Fruit fly (Drosophila melanogaster): ENCODE data around the gene CG33189.

The CG33189 gene

DNA sequence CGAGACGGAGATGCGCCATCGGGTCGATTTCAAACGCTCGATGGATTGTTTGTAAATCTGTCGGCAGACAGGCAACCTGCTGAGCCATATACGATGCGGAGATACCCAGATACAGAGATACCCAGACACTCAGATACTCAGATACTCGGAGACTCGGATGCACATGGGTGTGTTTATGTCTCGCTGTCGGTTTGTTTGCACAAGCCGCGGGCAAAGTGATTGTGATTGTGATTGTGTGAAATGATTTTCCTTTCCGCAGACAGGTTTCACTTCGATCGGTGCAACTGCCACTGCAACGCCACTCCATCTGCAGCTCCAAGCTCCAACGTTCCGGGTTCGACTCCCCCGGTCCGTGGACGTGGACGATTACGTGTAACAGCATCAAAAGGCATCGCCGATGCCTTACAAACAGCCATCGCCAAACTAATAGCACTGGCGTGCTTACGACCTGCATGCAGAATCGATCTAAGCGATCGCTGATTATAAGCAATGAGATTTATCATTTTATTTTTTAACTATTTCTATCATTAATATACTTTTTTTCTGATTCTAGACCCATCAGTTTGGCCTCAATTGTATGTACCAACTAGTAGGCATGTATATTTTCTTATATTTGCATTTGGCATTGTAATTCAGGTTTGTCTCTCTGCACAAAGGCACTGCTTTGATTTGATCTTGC is 8.3 kb upstream of the CG33189 start (continued):
- no peak for TF ChIP-seq CG31388 (GFP tag; optimal IDR thresholded peaks at IDR 0.05)
- TF ChIP-seq chn (GFP tag; optimal IDR thresholded peaks at IDR 0.05) = no peak
- peak; percentile 14 for TF ChIP-seq CG14710 (tag; optimal IDR thresholded peaks at IDR 0.05)
- no peak for TF ChIP-seq pan (optimal IDR thresholded peaks at IDR 0.05)
- TF ChIP-seq pan (GFP tag; optimal IDR thresholded peaks at IDR 0.05 in 1 of 2, IDR thresholded peaks at IDR 0.05 in 1 of 2) = peak in 1 of 2 experiments; percentile 88
- TF ChIP-seq CG12659 (GFP tag; optimal IDR thresholded peaks at IDR 0.05) = no peak
- TF ChIP-seq Hr3 (GFP tag; optimal IDR thresholded peaks at IDR 0.05) = peak; percentile 34
- peak; percentile 62 for TF ChIP-seq Xrp1 (GFP tag; IDR thresholded peaks at IDR 0.05)
- TF ChIP-seq Fer3 (tag; optimal IDR thresholded peaks at IDR 0.05) = no peak
- no peak for TF ChIP-seq Dad (GFP tag; optimal IDR thresholded peaks at IDR 0.05)
- TF ChIP-seq CG13123 (GFP tag; optimal IDR thresholded peaks at IDR 0.05) = no peak
- TF ChIP-seq oc (tag; optimal IDR thresholded peaks at IDR 0.05) = no peak
- TF ChIP-seq CG12071 (GFP tag; optimal IDR thresholded peaks at IDR 0.05) = no peak
- TF ChIP-seq Six4 (GFP tag; optimal IDR thresholded peaks at IDR 0.05) = peak; percentile 31
- no peak for TF ChIP-seq CG12155 (GFP tag; optimal IDR thresholded peaks at IDR 0.05)
- TF ChIP-seq slou (GFP tag; optimal IDR thresholded peaks at IDR 0.05) = no peak
- TF ChIP-seq GATAe (GFP tag; conservative IDR thresholded peaks at IDR 0.05) = no peak
- peak; percentile 58 for TF ChIP-seq CG6254 (GFP tag; optimal IDR thresholded peaks at IDR 0.05)
- TF ChIP-seq CG10565 (GFP tag; optimal IDR thresholded peaks at IDR 0.05) = no peak
- no peak for TF ChIP-seq CG30431 (GFP tag; optimal IDR thresholded peaks at IDR 0.05)
- no peak for TF ChIP-seq C15 (GFP tag; IDR thresholded peaks at IDR 0.05)
- peak; percentile 47; the same call in 1 of the 2 replicates for TF ChIP-seq peb (GFP tag; IDR thresholded peaks at IDR 0.05)
- TF ChIP-seq ham (GFP tag; IDR thresholded peaks at IDR 0.05) = no peak
- TF ChIP-seq CG7372 (GFP tag; IDR thresholded peaks at IDR 0.05) = no peak
- peak; percentile 69 for TF ChIP-seq CG18262 (tag; optimal IDR thresholded peaks at IDR 0.05)
- TF ChIP-seq dm (GFP tag; optimal IDR thresholded peaks at IDR 0.05) = no peak
- TF ChIP-seq Meics (GFP tag; optimal IDR thresholded peaks at IDR 0.05) = no peak
- TF ChIP-seq CG2875 (GFP tag; optimal IDR thresholded peaks at IDR 0.05) = no peak
- TF ChIP-seq CG8765 (GFP tag; IDR thresholded peaks at IDR 0.05) = no peak
- TF ChIP-seq Atf-2 (GFP tag; optimal IDR thresholded peaks at IDR 0.05) = no peak
- peak; percentile 81 for TF ChIP-seq dmrt99B (tag; optimal IDR thresholded peaks at IDR 0.05)
- peak; percentile 59; the same call in 1 of the 3 replicates for TF ChIP-seq H15 (GFP tag; IDR thresholded peaks at IDR 0.05)
- TF ChIP-seq CG12769 (tag; optimal IDR thresholded peaks at IDR 0.05) = no peak
- TF ChIP-seq CG10979 (tag; optimal IDR thresholded peaks at IDR 0.05) = peak; percentile 53
- no peak for TF ChIP-seq Oaz (GFP tag; IDR thresholded peaks at IDR 0.05)
- no peak for TF ChIP-seq CTCF (GFP tag; optimal IDR thresholded peaks at IDR 0.05)
- no peak for TF ChIP-seq Gsc (GFP tag; IDR thresholded peaks at IDR 0.05)
- no peak for TF ChIP-seq jumu (GFP tag; optimal IDR thresholded peaks at IDR 0.05)
- no peak for TF ChIP-seq lbe (GFP tag; optimal IDR thresholded peaks at IDR 0.05)
- TF ChIP-seq hb (GFP tag; IDR thresholded peaks at IDR 0.05; ENCODE audit: partially characterized antibody) = no peak
- TF ChIP-seq CoRest (tag; optimal IDR thresholded peaks at IDR 0.05) = peak; percentile 21
- TF ChIP-seq E2f2 (GFP tag; IDR thresholded peaks at IDR 0.05) = 0 out of 2 replicates have a peak, but pooled peaks have one; percentile 20
- peak; percentile 62; the same call in 1 of the 3 replicates for TF ChIP-seq Mrtf (GFP tag; IDR thresholded peaks at IDR 0.05)
- no peak for TF ChIP-seq YL-1 (GFP tag; optimal IDR thresholded peaks at IDR 0.05)
- no peak for TF ChIP-seq hkb (optimal IDR thresholded peaks at IDR 0.05)
- peak; percentile 79 for TF ChIP-seq hkb (GFP tag; IDR thresholded peaks at IDR 0.05)
- TF ChIP-seq Fer2 (tag; optimal IDR thresholded peaks at IDR 0.05) = no peak
- no peak for TF ChIP-seq CG16815 (GFP tag; optimal IDR thresholded peaks at IDR 0.05)
- no peak for TF ChIP-seq CG18476 (GFP tag; optimal IDR thresholded peaks at IDR 0.05)
- TF ChIP-seq Med (GFP tag) = peak; percentile 13
- no peak for TF ChIP-seq mam (GFP tag; optimal IDR thresholded peaks at IDR 0.05)
- 0 out of 3 replicates have a peak, but pooled peaks have one; percentile 33 for TF ChIP-seq Aef1 (GFP tag; IDR thresholded peaks at IDR 0.05)

Data from whole organism, embryonic.